Worm (Caenorhabditis elegans): ENCODE data around the gene C44B7.5.

Gene C44B7.5

ce11 chrII:6842651-6843118 lies 29.7 kb downstream of the C44B7.5 start (continued):
- TF ChIP-seq aly-2 (tag; optimal IDR thresholded peaks at IDR 0.05) (no peak), T26A8.4 (GFP tag; IDR thresholded peaks at IDR 0.05) (peak; percentile 48), ceh-28 (tag; optimal IDR thresholded peaks at IDR 0.05) (peak; percentile 67)

ce11 chrII:6842009-6842408 lies 30.4 kb downstream of the C44B7.5 start:
- TF ChIP-seq mes-2 (tag; optimal IDR thresholded peaks at IDR 0.05; ENCODE audit: poor library complexity, severe bottlenecking) (peak; percentile 43), lin-38 (GFP tag; IDR thresholded peaks at IDR 0.05) (peak; percentile 80), daf-16 (GFP tag; optimal IDR thresholded peaks at IDR 0.05) (no peak), daf-16 (tag; optimal IDR thresholded peaks at IDR 0.05) (no peak)

ce11 chrII:6841102-6841501 lies 31.3 kb downstream of the C44B7.5 start:
- no peak for TF ChIP-seq dpl-1 (GFP tag; optimal IDR thresholded peaks at IDR 0.05)
- no peak for TF ChIP-seq daf-16 (GFP tag; optimal IDR thresholded peaks at IDR 0.05)
- peak; percentile 20 for TF ChIP-seq daf-16 (tag; optimal IDR thresholded peaks at IDR 0.05)
- TF ChIP-seq ZK337.2 (GFP tag; IDR thresholded peaks at IDR 0.05): no peak
- TF ChIP-seq mdt-29 (GFP tag; IDR thresholded peaks at IDR 0.05): no peak
- no peak for TF ChIP-seq dmd-9 (GFP tag; IDR thresholded peaks at IDR 0.05)
- no peak for TF ChIP-seq hmg-1.1 (GFP tag; IDR thresholded peaks at IDR 0.05)
- TF ChIP-seq madf-9 (GFP tag; conservative IDR thresholded peaks at IDR 0.05): no peak
- TF ChIP-seq attf-4 (tag; optimal IDR thresholded peaks at IDR 0.05): no peak
- TF ChIP-seq aly-2 (tag; optimal IDR thresholded peaks at IDR 0.05): no peak
- no peak for TF ChIP-seq F49E8.2 (tag; optimal IDR thresholded peaks at IDR 0.05; ENCODE audit: borderline replicate concordance)
- TF ChIP-seq nhr-28 (tag; optimal IDR thresholded peaks at IDR 0.05): peak; percentile 68
- TF ChIP-seq fkh-10 (GFP tag; optimal IDR thresholded peaks at IDR 0.05): no peak
- no peak for TF ChIP-seq egl-27 (tag; optimal IDR thresholded peaks at IDR 0.05)
- TF ChIP-seq nhr-10 (tag; optimal IDR thresholded peaks at IDR 0.05): no peak
- TF ChIP-seq lin-1 (GFP tag; IDR thresholded peaks at IDR 0.05): no peak
- peak; percentile 38 for TF ChIP-seq dmd-6 (GFP tag; IDR thresholded peaks at IDR 0.05)
- no peak for TF ChIP-seq mxl-3 (GFP tag; optimal IDR thresholded peaks at IDR 0.05)
- no peak for TF ChIP-seq php-3 (GFP tag; IDR thresholded peaks at IDR 0.05)
- no peak for TF ChIP-seq F44E2.7 (GFP tag; IDR thresholded peaks at IDR 0.05)
- TF ChIP-seq rbr-2 (tag; optimal IDR thresholded peaks at IDR 0.05): no peak
- no peak for TF ChIP-seq skn-1 (tag; optimal IDR thresholded peaks at IDR 0.05)
- TF ChIP-seq lir-3 (tag; optimal IDR thresholded peaks at IDR 0.05): no peak
- peak in 1 of 2 experiments; percentile 92 for TF ChIP-seq unc-62 (GFP tag; optimal IDR thresholded peaks at IDR 0.05 in 1 of 2)
- no peak for TF ChIP-seq unc-62 (tag; optimal IDR thresholded peaks at IDR 0.05)
- TF ChIP-seq mdl-1 (tag; optimal IDR thresholded peaks at IDR 0.05): peak in 1 of 2 experiments; percentile 56
- TF ChIP-seq aha-1 (tag): peak; percentile 31
- no peak for TF ChIP-seq ztf-7 (tag; optimal IDR thresholded peaks at IDR 0.05)
- TF ChIP-seq hlh-11 (tag; optimal IDR thresholded peaks at IDR 0.05): peak; percentile 48
- TF ChIP-seq dmd-8 (GFP tag; IDR thresholded peaks at IDR 0.05): no peak

ce11 chrII:6840663-6841062 lies 31.7 kb downstream of the C44B7.5 start:
- TF ChIP-seq duxl-1 (tag; optimal IDR thresholded peaks at IDR 0.05; ENCODE audit: poor library complexity): no peak
- no peak for TF ChIP-seq daf-12 (tag; optimal IDR thresholded peaks at IDR 0.05)
- no peak for TF ChIP-seq F10B5.3 (tag; optimal IDR thresholded peaks at IDR 0.05)
- TF ChIP-seq daf-19 (GFP tag; conservative IDR thresholded peaks at IDR 0.05): no peak
- peak in 1 of 2 experiments; percentile 93 for TF ChIP-seq unc-62 (GFP tag; optimal IDR thresholded peaks at IDR 0.05 in 1 of 2)
- no peak for TF ChIP-seq unc-62 (tag; optimal IDR thresholded peaks at IDR 0.05)
- no peak for TF ChIP-seq pha-4 (GFP tag; IDR thresholded peaks at IDR 0.05)
- TF ChIP-seq pha-4 (tag; optimal IDR thresholded peaks at IDR 0.05): peak; percentile 13
